Fruit fly (Drosophila melanogaster) whole organism: Measurements from ENCODE around the gene CG3916.

Experiments used
- CG8478 ChIP-seq: fragments of >200 bp; optimal IDR thresholded peaks from 2 replicates; lab custom pipeline; 2018; ENCODE audit warnings: inconsistent platforms
- Dll ChIP-seq: fragments of >200 bp; optimal IDR thresholded peaks from 2 replicates; lab custom pipeline; 2017
- pan ChIP-seq: fragments of >200 bp; optimal IDR thresholded peaks from 2 replicates; lab custom pipeline; 2017
- psq ChIP-seq: fragments of >200 bp; optimal IDR thresholded peaks from 2 replicates; lab custom pipeline; 2017
- usp ChIP-seq: fragments of >200 bp; optimal IDR thresholded peaks from 2 replicates; lab custom pipeline; 2017; ENCODE audit warnings: missing biosample characterization, missing genetic modification characterization, mixed read lengths

- TF ChIP-seq usp (no peak), pan (no peak), CG8478 (lab: Kevin White, UChicago) (no peak), Dll (lab: Kevin White, UChicago) (no peak), psq (lab: Kevin White, UChicago) (no peak)
Measured at dm6 chr3R:12234584-12234983, 5.4 kb downstream of the CG3916 start, which contains the start of gene Cyp313a5.
